Fruit fly (Drosophila melanogaster) ovary, adult (tissue): ENCODE results near the gene CG9119.

Source experiments
- CG17801 ChIP-seq: fragments of 200-800 bp; optimal IDR thresholded peaks from 2 replicates; lab custom pipeline; 2019; ENCODE audit warnings: missing biosample characterization, mild to moderate bottlenecking, missing genetic modification characterization, moderate library complexity; ENCODE audit not compliant: partially characterized antibody

CG9119 gene

DNA sequence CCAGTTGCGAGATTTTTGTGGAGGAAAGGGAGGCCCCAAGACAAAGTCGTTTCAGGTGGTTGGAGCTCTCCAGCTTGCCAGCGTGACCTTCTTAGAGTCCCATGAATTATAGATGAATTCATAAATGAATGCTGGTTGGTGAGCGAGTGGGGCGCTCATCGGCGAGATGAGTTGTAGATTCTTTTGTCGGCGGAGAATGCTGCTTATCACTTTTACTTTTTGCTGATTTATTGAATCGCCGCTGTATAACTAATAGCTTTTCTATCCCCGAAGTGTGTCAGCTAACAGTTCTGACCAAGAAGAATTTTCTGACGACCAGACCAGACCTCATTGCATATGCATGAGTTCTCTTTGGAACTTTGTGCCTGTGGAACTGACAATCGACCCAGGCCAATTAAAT is 7.5 kb upstream of the CG9119 start:
- TF ChIP-seq CG17801, result no peak

DNA sequence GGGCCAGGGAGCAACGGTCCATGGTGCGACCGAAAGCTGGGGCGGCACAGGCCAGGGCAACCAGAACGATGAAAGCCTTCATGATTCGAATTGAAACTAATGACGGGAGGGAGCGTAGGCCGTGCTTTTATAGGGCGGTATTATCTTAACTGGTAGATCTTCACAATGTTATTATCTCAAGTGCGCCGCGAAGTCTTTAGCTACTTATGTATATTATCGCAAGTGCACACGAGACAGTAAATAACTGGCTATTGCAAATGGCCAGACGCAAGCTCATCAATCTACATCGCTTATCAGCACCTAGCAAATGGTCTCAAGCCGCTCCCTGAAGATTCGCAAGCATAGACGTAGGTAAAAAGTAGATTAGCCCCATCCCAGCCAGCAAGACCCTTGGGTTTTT is 6.5 kb upstream of the CG9119 start, which contains the start of gene LysD:
LysD (minus strand) TSS at position 101 of the 400 bp plus-strand sequence.
- TF ChIP-seq CG17801, result no peak

DNA sequence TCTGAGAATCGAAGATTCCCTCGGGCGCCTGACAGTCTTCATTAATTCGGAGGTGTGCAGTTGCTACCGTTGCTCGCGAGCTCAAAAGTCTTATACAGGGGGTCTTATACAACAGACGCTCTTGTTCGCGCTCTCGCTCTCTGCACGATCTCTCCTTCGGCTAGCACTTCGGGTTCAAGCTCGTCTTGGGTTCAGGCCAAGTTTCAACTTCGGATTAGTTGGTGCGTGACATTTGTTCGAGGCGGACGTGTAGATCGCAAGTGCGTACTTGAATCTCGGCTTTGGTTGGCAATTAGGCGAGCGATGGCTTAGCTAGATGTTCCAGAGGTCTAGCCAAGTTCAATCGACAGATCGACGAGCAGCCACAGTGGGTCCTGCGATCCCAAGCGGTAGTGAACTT is 3.6 kb upstream of the CG9119 start:
- no peak for TF ChIP-seq CG17801

- TF ChIP-seq CG17801, result no peak
Measured at dm6 chr3L:1206682-1207421, 2.3 kb upstream of the CG9119 start, which contains the start of gene LysB. Gene LysB, plus strand, starts transcription at chr3L:1207371.

DNA sequence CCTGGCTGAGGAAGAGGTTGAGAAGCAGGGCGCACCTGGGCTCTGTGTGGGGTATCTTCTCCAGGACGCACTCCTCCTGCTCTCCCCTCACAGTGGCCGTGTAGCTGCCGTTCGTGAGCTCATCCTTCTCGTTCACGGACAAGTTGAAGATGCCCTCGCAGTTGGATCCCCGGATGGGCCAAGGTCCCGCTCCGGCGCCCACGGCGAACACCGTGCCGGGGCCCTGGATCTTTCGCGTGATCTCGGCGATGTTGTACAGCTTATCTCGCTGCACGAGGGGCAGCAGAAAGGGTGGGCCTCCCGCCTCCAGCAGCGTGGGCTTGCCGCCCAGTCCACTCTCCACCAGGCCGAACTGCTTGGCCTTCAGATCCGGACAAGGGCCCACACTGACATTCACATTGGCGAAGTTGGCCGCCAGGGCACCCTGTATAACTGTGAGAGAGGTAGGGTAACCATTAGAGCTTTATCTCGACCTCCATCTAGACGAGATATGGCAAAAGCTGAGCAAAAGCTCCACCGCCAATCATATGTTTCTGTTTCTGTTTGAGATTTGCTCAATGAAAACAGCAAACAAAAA is 652 bp downstream of the CG9119 start:
- no peak for TF ChIP-seq CG17801

DNA sequence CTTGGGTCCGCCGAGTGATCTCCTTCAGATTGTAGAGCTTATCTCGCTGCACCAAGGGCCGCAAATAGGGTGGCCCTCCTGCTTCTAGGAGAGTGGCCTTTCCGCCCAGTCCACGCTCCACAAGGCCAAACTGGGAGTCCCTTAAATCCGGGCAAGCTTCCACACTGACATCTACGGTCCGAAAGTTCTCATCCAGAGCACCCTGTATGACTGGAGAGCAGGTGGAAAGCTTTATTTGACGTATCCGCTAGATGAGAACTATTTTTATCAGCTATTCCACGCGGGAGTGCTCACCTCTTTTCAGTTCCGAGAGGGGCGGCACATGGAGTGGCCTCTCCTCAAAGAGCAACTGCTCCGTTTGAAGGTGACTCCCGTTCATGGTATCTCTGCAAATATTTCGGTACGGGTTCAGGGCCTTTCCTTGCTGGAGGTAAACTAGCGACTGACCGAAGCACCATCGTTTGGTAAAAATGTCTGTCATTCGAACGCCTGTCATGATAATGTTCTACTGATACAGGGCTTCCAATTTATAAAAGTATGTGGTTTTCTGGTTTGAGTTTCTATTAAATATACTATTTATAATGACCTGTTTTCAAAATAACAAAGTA is 1.9 kb downstream of the CG9119 start, which contains the start of gene meep:
meep (minus strand) TSS at position 449 of the 608 bp plus-strand sequence.
- TF ChIP-seq CG17801, result no peak

- TF ChIP-seq CG17801, result no peak
Measured at dm6 chr3L:1200357-1201051, 4.1 kb downstream of the CG9119 start, which contains the start of gene mwh. Gene mwh, plus strand, starts transcription at chr3L:1200786.

DNA sequence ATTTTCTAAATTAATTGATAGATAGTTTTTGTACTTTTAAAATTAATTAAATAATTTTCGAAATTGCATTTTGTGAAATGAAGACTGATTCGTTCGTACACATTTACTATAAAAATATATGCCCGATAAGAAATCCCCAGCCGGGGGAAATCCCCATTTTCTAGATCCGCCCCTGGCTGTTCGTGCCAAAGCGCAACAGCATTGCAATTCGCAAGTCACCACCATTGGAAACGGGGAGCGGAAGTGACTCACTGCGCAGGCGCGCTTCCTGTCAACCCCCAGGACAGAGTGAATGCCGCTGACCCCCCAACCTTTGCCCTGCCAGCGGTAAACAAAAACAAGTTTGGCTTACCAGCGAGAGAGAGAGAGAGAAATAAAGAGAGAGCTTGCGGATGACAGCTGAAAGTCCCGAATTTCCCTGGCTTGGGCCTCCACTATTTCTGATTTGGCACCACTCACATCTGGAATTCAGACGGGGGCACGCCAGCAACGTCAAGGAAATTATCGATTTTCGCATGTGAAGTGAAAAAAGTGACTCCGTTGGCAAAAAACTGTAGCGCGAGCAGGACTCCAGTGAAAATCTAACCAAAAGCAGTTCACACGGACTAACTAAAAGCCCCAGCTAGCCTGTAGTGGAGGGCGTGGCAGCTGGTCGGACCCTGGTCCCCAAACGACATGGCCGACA is 8.6 kb downstream of the CG9119 start, which contains the start of gene Aplip1:
Aplip1 (plus strand) TSS at position 450 of the 685 bp plus-strand sequence.
- no peak for TF ChIP-seq CG17801

DNA sequence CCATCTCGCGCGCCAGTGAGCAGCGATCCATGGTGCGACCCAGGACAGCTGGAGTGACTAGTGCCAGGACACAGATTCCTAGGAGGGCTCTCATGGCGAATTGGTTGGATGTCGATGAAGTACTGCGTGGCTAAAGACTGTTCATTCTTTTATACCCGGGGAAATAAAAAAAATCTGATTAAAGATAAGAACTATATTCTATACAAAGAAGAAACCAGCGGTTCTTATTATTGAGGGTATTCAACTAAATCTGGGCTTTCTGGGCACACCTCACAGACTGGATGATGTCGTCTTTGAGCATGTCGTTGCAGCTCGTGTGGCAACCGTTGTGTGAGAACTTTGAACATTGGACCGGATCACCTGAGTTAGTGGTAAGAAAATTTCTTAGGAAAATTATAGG is 9.4 kb downstream of the CG9119 start, which contains the start of gene LysX:
LysX (minus strand) TSS at position 101 of the 400 bp plus-strand sequence.
- TF ChIP-seq CG17801, result no peak

DNA sequence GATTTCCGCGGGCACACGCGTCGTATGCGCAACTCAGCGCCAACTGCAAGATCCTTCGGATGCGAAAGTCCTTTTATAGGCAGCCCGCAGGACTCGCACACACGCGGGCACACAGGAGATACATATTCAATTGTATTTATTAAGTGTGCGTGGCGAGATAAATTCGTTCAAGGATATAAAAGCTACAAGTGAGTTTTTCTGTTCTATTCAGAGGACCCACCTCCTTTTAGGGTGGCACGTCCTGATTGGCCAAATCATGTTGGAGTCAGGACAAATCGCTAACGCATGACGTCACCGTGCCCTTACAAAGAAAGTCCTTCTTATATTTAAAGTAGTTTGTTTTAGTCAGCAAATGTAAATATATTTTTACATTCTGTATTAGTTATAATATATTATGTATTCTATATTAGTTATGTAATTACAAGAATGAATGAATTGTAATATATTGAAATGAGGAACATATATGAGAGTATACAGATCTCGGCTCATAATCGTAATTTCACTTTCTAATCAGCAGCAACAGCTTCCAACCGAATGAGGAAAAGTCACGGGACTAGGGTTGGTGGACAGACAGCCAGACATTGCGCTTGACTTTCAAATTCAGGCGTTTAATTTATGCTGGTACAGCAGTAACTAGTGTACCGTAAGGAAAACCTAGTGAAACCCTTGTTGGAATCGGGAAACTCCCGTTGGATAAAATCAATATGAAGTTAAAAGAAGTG is 11.3 kb downstream of the CG9119 start, which contains the start of gene Trhn:
Trhn (minus strand) TSS at position 51 of the 722 bp plus-strand sequence.
- TF ChIP-seq CG17801, result no peak

- TF ChIP-seq CG17801, result no peak
Measured at dm6 chr3L:1188936-1189659, 15.5 kb downstream of the CG9119 start, which contains the start of gene CG13912. Gene CG13912, plus strand, starts transcription at chr3L:1189588.

dm6 chr3L:1183467-1183866 is 21.1 kb downstream of the CG9119 start:
- no peak for TF ChIP-seq CG17801

DNA sequence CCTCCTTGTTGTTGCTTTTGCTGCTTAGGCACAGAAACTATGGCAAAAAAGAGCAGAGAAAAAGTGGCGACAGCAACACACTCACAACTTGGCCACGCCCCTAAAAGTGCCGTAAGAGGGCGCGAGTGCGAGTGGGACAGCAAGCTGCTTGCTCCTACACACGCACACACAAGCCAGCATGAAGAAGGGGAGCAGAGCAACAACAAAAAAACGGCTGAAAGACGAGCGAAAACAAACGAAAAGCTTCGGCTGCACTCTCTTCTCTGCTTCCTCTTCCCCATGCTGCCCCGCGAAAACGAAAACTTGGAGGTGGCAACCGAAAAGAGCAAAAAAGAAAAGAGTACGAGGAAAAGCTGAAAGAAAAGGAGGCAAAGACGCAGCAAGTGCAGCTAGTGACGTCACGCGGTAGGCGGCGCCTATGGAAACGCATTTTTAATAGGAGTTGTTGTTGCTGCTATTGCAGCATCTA is 26.4 kb downstream of the CG9119 start:
- TF ChIP-seq CG17801, result no peak

- TF ChIP-seq CG17801, result no peak
Measured at dm6 chr3L:1177085-1177484, 27.5 kb downstream of the CG9119 start, which contains the start of gene bab2. Gene bab2, minus strand, starts transcription at chr3L:1177276.
